Fruit fly (Drosophila melanogaster): ENCODE measurements around the gene Sidpn.
A peak's percentile ranks its signal among the peaks of the same experiment; 100 is the strongest.

The Sidpn gene

DNA sequence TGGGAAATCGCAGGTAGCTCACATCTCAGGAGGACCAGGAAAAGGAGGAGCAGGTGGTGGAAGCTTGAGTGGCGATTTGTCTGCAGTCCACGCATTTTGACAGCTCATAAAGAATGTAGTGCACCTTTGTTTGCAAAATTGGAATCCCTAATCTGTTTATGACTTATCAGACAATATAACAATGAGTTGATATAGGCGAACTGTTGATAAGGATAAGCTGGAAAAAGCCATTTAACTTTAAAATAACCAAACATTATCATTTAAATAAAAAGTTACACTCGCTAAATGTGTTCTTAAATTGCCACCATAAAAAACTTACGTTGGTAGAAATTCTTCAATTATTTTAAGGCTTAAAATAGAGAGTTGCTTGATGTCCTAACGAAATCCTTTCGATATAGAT is 37.4 kb upstream of the Sidpn start, which contains the start of gene CG15170:
Gene CG15170 (minus strand): TSS at position 101 of the 400 bp plus-strand sequence.
- TF ChIP-seq Hr96 (GFP tag; optimal IDR thresholded peaks at IDR 0.05) (no peak), pad (GFP tag; optimal IDR thresholded peaks at IDR 0.05) (no peak), toe (GFP tag; optimal IDR thresholded peaks at IDR 0.05) (no peak), tj (GFP tag; optimal IDR thresholded peaks at IDR 0.05) (no peak), CG5204 (GFP tag; optimal IDR thresholded peaks at IDR 0.05) (no peak)

DNA sequence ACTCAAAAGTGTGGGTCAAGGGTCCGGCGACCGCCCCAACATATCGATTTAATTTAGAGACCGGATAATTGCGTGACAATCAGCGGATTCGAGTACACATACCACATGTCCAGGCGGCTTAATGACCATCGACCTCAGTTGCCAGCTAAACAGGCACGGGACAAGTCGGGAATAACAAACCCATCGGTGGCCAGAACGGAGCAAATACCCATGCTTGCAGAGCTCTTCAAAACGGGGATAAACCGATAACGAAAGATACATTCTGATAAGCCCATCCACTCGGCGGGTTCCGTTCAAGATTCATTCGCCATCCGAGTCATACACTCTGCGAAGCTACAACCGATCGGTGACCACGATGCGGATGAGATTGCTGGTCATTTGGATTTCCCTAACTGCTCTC is 36.8 kb upstream of the Sidpn start, which contains the start of gene CG15169:
Gene CG15169 (plus strand): TSS at position 301 of the 400 bp plus-strand sequence.
- no peak for TF ChIP-seq bab1 (GFP tag; optimal IDR thresholded peaks at IDR 0.05)
- TF ChIP-seq Hr96 (GFP tag; optimal IDR thresholded peaks at IDR 0.05) = no peak
- TF ChIP-seq toe (GFP tag; optimal IDR thresholded peaks at IDR 0.05) = no peak

DNA sequence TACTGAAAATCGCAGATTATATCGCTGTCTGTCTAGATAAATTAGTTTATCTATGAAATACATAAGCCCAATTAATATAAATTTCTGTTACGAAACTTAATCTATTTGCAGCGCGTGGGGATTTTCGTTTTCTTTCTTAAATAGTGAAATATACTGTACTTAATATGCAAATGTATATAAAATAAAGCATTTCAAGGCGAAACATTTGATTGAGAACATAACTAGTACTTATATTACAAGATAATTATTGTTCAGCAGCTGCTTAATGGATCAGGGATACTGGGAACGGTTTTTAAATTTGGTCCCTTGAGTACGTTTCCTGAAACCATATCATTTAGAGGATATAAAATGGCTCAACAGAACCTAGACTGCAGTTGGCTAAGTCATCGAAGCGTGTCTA is 35.3 kb upstream of the Sidpn start, which contains the start of gene CG46465:
Gene CG46465 (plus strand): TSS at position 301 of the 400 bp plus-strand sequence.
- TF ChIP-seq kay (GFP tag; ENCODE audit: borderline replicate concordance) = peak; percentile 87
- TF ChIP-seq pad (GFP tag; optimal IDR thresholded peaks at IDR 0.05) = no peak

DNA sequence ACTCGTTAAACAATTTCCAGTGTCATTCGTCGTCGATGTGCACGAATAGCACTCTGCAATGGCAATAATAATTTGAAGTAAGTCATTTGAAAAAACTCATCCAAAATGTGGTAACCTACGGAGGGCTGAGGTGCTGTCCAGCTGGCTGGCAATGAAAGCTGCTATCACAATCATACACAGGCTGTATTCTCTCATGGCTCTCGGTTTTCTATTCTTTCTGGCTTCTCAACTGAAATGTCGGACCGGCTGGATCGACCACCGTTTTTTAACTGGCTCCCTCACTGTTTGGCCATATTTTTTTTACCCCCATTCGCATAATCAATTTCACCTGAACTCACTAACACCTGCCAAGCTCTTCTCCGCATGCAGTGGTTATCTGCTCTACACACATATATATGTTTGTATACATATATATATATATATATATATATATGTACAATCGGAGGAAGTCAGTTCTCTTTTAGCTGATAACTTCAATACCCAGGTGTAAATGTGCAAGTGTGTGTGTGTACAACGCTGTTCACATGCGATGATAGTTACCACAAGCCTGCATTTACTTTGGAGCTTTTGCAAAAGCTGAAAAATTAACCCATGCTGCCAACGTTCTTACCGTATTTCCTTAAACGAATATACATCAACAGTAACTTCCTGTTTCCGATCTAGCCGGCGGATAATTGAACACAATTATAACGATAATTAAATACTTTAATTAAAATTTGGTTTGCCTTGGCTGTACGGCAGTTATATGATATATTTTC is 31.7 kb upstream of the Sidpn start, which contains the start of gene CG10650:
Gene CG10650 (minus strand): TSS at position 275 of the 758 bp plus-strand sequence.
- no peak for TF ChIP-seq CG11617 (GFP tag; optimal IDR thresholded peaks at IDR 0.05)
- TF ChIP-seq cic (GFP tag; optimal IDR thresholded peaks at IDR 0.05) = peak; percentile 79
- no peak for TF ChIP-seq cnc (optimal IDR thresholded peaks at IDR 0.05)
- no peak for TF ChIP-seq CG33017 (tag; optimal IDR thresholded peaks at IDR 0.05)
- TF ChIP-seq CG14711 (tag; optimal IDR thresholded peaks at IDR 0.05) = no peak
- TF ChIP-seq toe (GFP tag; optimal IDR thresholded peaks at IDR 0.05) = no peak
- TF ChIP-seq Clk (GFP tag; optimal IDR thresholded peaks at IDR 0.05) = no peak
- peak; percentile 92 for TF ChIP-seq kay (GFP tag; ENCODE audit: borderline replicate concordance)
- TF ChIP-seq pad (GFP tag; optimal IDR thresholded peaks at IDR 0.05) = no peak
- TF ChIP-seq Crg-1 (GFP tag; optimal IDR thresholded peaks at IDR 0.05) = no peak
- TF ChIP-seq CG12768 (GFP tag; optimal IDR thresholded peaks at IDR 0.05) = no peak
- no peak for TF ChIP-seq ovo (GFP tag; optimal IDR thresholded peaks at IDR 0.05)
- no peak for TF ChIP-seq CG7045 (GFP tag; optimal IDR thresholded peaks at IDR 0.05)
- TF ChIP-seq CG1620 (GFP tag; optimal IDR thresholded peaks at IDR 0.05) = no peak
- peak; percentile 48 for TF ChIP-seq Mnt (GFP tag; optimal IDR thresholded peaks at IDR 0.05)
- no peak for TF ChIP-seq Hr96 (GFP tag; optimal IDR thresholded peaks at IDR 0.05)

DNA sequence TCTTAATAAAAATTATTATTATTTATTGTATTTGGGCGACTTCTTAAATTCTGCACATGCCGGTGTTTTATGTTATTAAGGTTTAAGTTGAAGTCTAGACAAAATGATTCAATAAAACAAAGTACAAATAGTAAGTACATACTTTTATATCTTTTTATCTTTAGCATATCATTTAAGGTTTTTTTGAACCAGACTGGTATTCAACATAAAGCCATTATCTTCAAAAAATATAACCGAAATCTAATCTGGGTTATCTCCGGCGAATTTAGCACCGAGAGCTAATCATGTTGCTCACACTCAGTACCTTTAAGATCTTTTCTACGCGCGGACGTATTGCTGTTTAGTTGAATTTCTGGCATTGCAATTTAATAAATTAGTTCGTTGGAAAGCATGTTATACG is 30.4 kb upstream of the Sidpn start, which contains the start of gene CG31792:
Gene CG31792 (plus strand): TSS at position 301 of the 400 bp plus-strand sequence.
- no peak for TF ChIP-seq CG12768 (GFP tag; optimal IDR thresholded peaks at IDR 0.05)
- TF ChIP-seq bab1 (GFP tag; optimal IDR thresholded peaks at IDR 0.05) = no peak
- TF ChIP-seq cnc (optimal IDR thresholded peaks at IDR 0.05) = no peak
- TF ChIP-seq tj (GFP tag; optimal IDR thresholded peaks at IDR 0.05) = no peak
- no peak for TF ChIP-seq CG7045 (GFP tag; optimal IDR thresholded peaks at IDR 0.05)
- TF ChIP-seq Crg-1 (GFP tag; optimal IDR thresholded peaks at IDR 0.05) = no peak
- TF ChIP-seq cic (GFP tag; optimal IDR thresholded peaks at IDR 0.05) = no peak
- no peak for TF ChIP-seq CG5204 (GFP tag; optimal IDR thresholded peaks at IDR 0.05)
- TF ChIP-seq Clk (GFP tag; optimal IDR thresholded peaks at IDR 0.05) = no peak
- TF ChIP-seq toe (GFP tag; optimal IDR thresholded peaks at IDR 0.05) = no peak
- TF ChIP-seq Hr96 (GFP tag; optimal IDR thresholded peaks at IDR 0.05) = no peak
- no peak for TF ChIP-seq CG11617 (GFP tag; optimal IDR thresholded peaks at IDR 0.05)

DNA sequence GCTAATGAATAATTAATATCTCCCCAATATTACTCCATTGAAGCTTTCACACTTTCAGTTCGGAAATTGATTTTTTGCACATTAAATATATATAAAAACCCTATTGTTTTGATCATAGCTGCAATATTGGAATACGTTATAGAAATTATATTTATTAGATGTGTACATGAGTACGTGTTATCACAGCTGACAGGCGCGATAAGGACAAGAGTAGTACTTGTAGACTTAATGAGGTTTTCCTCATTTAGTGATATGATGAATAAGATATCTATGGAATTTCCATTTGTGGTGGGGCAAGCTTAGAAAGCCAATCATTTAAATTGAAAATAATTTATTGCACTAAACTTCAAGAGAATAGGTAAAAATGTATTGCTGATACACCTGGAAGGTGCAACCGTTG is 25.0 kb upstream of the Sidpn start:
- TF ChIP-seq CG7101 (tag; optimal IDR thresholded peaks at IDR 0.05) (no peak), Crg-1 (GFP tag; optimal IDR thresholded peaks at IDR 0.05) (no peak), toe (GFP tag; optimal IDR thresholded peaks at IDR 0.05) (no peak), CG5204 (GFP tag; optimal IDR thresholded peaks at IDR 0.05) (no peak), CG11617 (GFP tag; optimal IDR thresholded peaks at IDR 0.05) (no peak), Hr96 (GFP tag; optimal IDR thresholded peaks at IDR 0.05) (no peak), bab1 (GFP tag; optimal IDR thresholded peaks at IDR 0.05) (no peak), kay (GFP tag; ENCODE audit: borderline replicate concordance) (no peak), CG7045 (GFP tag; optimal IDR thresholded peaks at IDR 0.05) (no peak)

DNA sequence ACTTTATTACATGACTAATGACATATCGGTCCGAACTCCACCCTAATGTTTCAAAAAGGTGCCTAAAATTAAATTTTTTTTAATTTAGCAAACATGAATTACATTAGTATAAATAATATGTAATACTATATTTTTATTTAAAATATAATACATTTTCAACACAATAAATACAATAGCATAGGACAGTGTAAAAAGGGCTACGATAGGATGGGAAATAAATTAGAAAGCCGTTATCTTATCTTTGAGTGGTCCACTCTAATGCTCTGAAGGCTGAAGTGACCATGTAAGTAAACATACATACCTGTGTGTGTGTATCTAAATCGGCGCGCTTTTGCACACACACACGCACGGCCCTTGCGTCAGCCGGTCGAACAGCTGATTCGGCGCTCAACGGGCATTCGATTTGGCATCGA is 24.5 kb upstream of the Sidpn start, which contains the start of gene CG31793:
Gene CG31793 (plus strand): TSS at position 409 of the 413 bp plus-strand sequence.
- TF ChIP-seq toe (GFP tag; optimal IDR thresholded peaks at IDR 0.05) (peak; percentile 18), CG11617 (GFP tag; optimal IDR thresholded peaks at IDR 0.05) (peak; percentile 79), cic (GFP tag; optimal IDR thresholded peaks at IDR 0.05) (peak; percentile 89), cnc (optimal IDR thresholded peaks at IDR 0.05) (no peak), Hr96 (GFP tag; optimal IDR thresholded peaks at IDR 0.05) (no peak), pad (GFP tag; optimal IDR thresholded peaks at IDR 0.05) (peak; percentile 23), tj (GFP tag; optimal IDR thresholded peaks at IDR 0.05) (no peak), CG33017 (tag; optimal IDR thresholded peaks at IDR 0.05) (peak; percentile 56), Clk (GFP tag; optimal IDR thresholded peaks at IDR 0.05) (no peak), CG1620 (GFP tag; optimal IDR thresholded peaks at IDR 0.05) (no peak), kay (GFP tag; ENCODE audit: borderline replicate concordance) (no peak), Mnt (GFP tag; optimal IDR thresholded peaks at IDR 0.05) (no peak), CG5204 (GFP tag; optimal IDR thresholded peaks at IDR 0.05) (peak; percentile 12), ovo (GFP tag; optimal IDR thresholded peaks at IDR 0.05) (peak; percentile 61), Crg-1 (GFP tag; optimal IDR thresholded peaks at IDR 0.05) (peak; percentile 55), CG7045 (GFP tag; optimal IDR thresholded peaks at IDR 0.05) (peak; percentile 47), CG14711 (tag; optimal IDR thresholded peaks at IDR 0.05) (peak; percentile 68), bab1 (GFP tag; optimal IDR thresholded peaks at IDR 0.05) (peak; percentile 84), CG12768 (GFP tag; optimal IDR thresholded peaks at IDR 0.05) (no peak), CG7101 (tag; optimal IDR thresholded peaks at IDR 0.05) (peak; percentile 85)

Measured in whole organism, adult.